Worm (Caenorhabditis elegans): ENCODE measurements around the gene F22B3.10.
A peak's percentile ranks its signal among the peaks of the same experiment; 100 is the strongest.

DNA sequence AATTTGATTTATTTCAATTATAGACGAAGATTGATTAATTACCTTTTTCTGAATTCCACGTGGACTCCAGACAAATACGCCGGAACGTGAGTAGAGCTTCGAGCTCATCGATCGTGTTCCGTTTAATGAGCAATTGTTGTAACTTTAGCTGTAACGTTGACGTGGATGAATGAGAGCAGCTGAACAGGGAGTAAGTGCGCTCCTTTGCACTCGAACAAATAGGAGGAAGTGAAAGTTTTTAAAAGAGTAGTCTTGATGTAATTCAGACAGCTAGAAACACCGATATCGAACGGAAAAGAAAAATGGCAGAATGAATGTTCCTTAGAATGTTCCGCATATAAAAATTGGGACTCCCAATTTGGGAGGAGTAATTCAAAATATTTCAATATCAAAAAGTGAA lies 43.2 kb downstream of the F22B3.10 start, which contains the start of gene sec-31:
- no peak for TF ChIP-seq Y48G9A.11 (GFP tag; IDR thresholded peaks at IDR 0.05)
- TF ChIP-seq nhr-25 (tag; optimal IDR thresholded peaks at IDR 0.05; ENCODE audit: borderline replicate concordance, insufficient read depth), result no peak
- no peak for TF ChIP-seq nhr-237 (tag; optimal IDR thresholded peaks at IDR 0.05)
- no peak for TF ChIP-seq pqm-1 (tag; optimal IDR thresholded peaks at IDR 0.05)
- TF ChIP-seq fkh-10 (GFP tag; optimal IDR thresholded peaks at IDR 0.05), result no peak
- TF ChIP-seq nhr-11 (tag; optimal IDR thresholded peaks at IDR 0.05), result no peak
- TF ChIP-seq unc-62 (GFP tag; optimal IDR thresholded peaks at IDR 0.05 in 1 of 2), result peak in 1 of 2 experiments; percentile 18
- no peak for TF ChIP-seq unc-62 (tag; optimal IDR thresholded peaks at IDR 0.05)
- no peak for TF ChIP-seq rbr-2 (tag; optimal IDR thresholded peaks at IDR 0.05)
- no peak for TF ChIP-seq nhr-28 (tag; optimal IDR thresholded peaks at IDR 0.05)
- TF ChIP-seq mdl-1 (tag; optimal IDR thresholded peaks at IDR 0.05), result no peak
- TF ChIP-seq snpc-1.2 (GFP tag; IDR thresholded peaks at IDR 0.05), result no peak
- TF ChIP-seq nhr-10 (tag; optimal IDR thresholded peaks at IDR 0.05), result no peak
- TF ChIP-seq unc-130 (GFP tag; optimal IDR thresholded peaks at IDR 0.05), result no peak

All from whole organism, L4 larva.